Worm (Caenorhabditis elegans): Measurements from ENCODE around the gene pei-2.

ce11 chrV:1047251-1047650, 24.0 kb upstream of the pei-2 start:
- TF ChIP-seq bed-1 (GFP tag; IDR thresholded peaks at IDR 0.05), result no peak
- no peak for TF ChIP-seq unc-62 (GFP tag; optimal IDR thresholded peaks at IDR 0.05)
- TF ChIP-seq nhr-90 (tag; optimal IDR thresholded peaks at IDR 0.05), result no peak
- no peak for TF ChIP-seq ama-1 (optimal IDR thresholded peaks at IDR 0.05)
- TF ChIP-seq ama-1 (GFP tag; optimal IDR thresholded peaks at IDR 0.05), result no peak
- no peak for TF ChIP-seq ztf-3 (GFP tag; optimal IDR thresholded peaks at IDR 0.05)
- no peak for TF ChIP-seq lag-1 (GFP tag; IDR thresholded peaks at IDR 0.05)
- TF ChIP-seq hrde-1 (tag; optimal IDR thresholded peaks at IDR 0.05; ENCODE audit: borderline replicate concordance), result no peak
